Worm (Caenorhabditis elegans) whole organism, young adult: ENCODE data around the gene saeg-1.
A peak's percentile ranks its signal among the peaks of the same experiment; 100 is the strongest.

ENCODE experiments used
- B0261.1 ChIP-seq: sonication (generic microtip); optimal IDR thresholded peaks from 2 replicates; lab custom pipeline; 2016; ENCODE audit warnings: mild to moderate bottlenecking, missing genetic modification characterization, moderate library complexity, missing compliant biosample characterization
- B0336.3 ChIP-seq: fragments of 200-800 bp; sonication (Bioruptor generic); IDR thresholded peaks from 2 replicates; pipeline ENCODE4 v1.3.6; 2022; ENCODE audit warnings: missing genetic modification characterization, missing compliant biosample characterization
- C06A6.2 ChIP-seq: fragments of 200-800 bp; sonication (Bioruptor generic); conservative IDR thresholded peaks from 2 replicates; pipeline ENCODE4 v1.3.6; 2022; ENCODE audit warnings: missing genetic modification characterization, missing compliant biosample characterization
- F22D6.2 ChIP-seq: sonication (generic microtip); optimal IDR thresholded peaks from 2 replicates; lab custom pipeline; 2016; ENCODE audit warnings: mild to moderate bottlenecking, missing genetic modification characterization, missing compliant biosample characterization
- F23B12.7 ChIP-seq: sonication (generic microtip); optimal IDR thresholded peaks from 2 replicates; lab custom pipeline; 2017; ENCODE audit warnings: missing genetic modification characterization, mild to moderate bottlenecking, missing compliant biosample characterization, antibody characterized with exemption, moderate library complexity; ENCODE audit not compliant: insufficient read depth
- F33H1.4 ChIP-seq: fragments of 200-800 bp; sonication (Bioruptor generic); IDR thresholded peaks from 2 replicates; pipeline ENCODE4 v1.3.6; 2022; ENCODE audit warnings: missing genetic modification reagents, missing genetic modification characterization, missing compliant biosample characterization
- F37B4.10 ChIP-seq: fragments of 200-800 bp; sonication (Bioruptor generic); IDR thresholded peaks from 2 replicates; pipeline ENCODE4 v1.3.6; 2022; ENCODE audit warnings: missing genetic modification characterization, missing compliant biosample characterization
- F49E8.2 ChIP-seq: sonication (generic microtip); optimal IDR thresholded peaks from 3 replicates; lab custom pipeline; 2017; ENCODE audit warnings: missing genetic modification characterization, mild to moderate bottlenecking, missing compliant biosample characterization, antibody characterized with exemption, moderate library complexity; ENCODE audit not compliant: insufficient read depth
- T26A5.8 ChIP-seq: sonication (generic microtip); optimal IDR thresholded peaks from 2 replicates; lab custom pipeline; 2016; ENCODE audit warnings: missing genetic modification characterization, missing compliant biosample characterization
- Y53F4B.3 ChIP-seq: fragments of 200-800 bp; sonication (Bioruptor generic); IDR thresholded peaks from 2 replicates; pipeline ENCODE4 v1.3.6; 2022; ENCODE audit warnings: missing genetic modification reagents, missing genetic modification characterization, missing compliant biosample characterization
- Y53G8AR.9 ChIP-seq: fragments of 200-800 bp; sonication (Bioruptor generic); conservative IDR thresholded peaks from 2 replicates; pipeline ENCODE4 v1.3.6; 2022; ENCODE audit warnings: missing genetic modification reagents, missing genetic modification characterization, missing compliant biosample characterization
- Y56A3A.18 ChIP-seq: fragments of 200-800 bp; sonication (Bioruptor generic); IDR thresholded peaks from 2 replicates; pipeline ENCODE4 v1.3.6; 2022; ENCODE audit warnings: missing genetic modification reagents, missing genetic modification characterization, missing compliant biosample characterization
- Y95B8A.8 ChIP-seq: fragments of 200-800 bp; sonication (Bioruptor generic); IDR thresholded peaks from 2 replicates; pipeline ENCODE4 v1.3.6; 2022; ENCODE audit warnings: missing genetic modification reagents, missing genetic modification characterization, missing compliant biosample characterization
- athp-1 ChIP-seq: sonication (generic microtip); optimal IDR thresholded peaks from 2 replicates; lab custom pipeline; 2017; ENCODE audit warnings: mild to moderate bottlenecking, missing genetic modification characterization, missing compliant biosample characterization
- attf-5 ChIP-seq: fragments of 200-800 bp; sonication (Bioruptor generic); optimal IDR thresholded peaks from 2 replicates; lab custom pipeline; 2018; ENCODE audit warnings: mild to moderate bottlenecking, missing genetic modification characterization, missing compliant biosample characterization
- ceh-100 ChIP-seq: fragments of 200-800 bp; sonication (Bioruptor generic); IDR thresholded peaks from 2 replicates; pipeline ENCODE4 v1.3.6; 2022; ENCODE audit warnings: missing genetic modification reagents, missing genetic modification characterization, missing compliant biosample characterization
- ceh-58 ChIP-seq: fragments of 200-800 bp; sonication (Bioruptor generic); IDR thresholded peaks from 2 replicates; pipeline ENCODE4 v1.3.6; 2022; ENCODE audit warnings: missing genetic modification characterization, missing compliant biosample characterization
- dox-1 ChIP-seq: fragments of 200-800 bp; sonication (Bioruptor generic); IDR thresholded peaks from 2 replicates; pipeline ENCODE4 v1.3.6; 2022; ENCODE audit warnings: missing genetic modification reagents, missing genetic modification characterization, missing compliant biosample characterization
- dpff-1 ChIP-seq: sonication (generic microtip); optimal IDR thresholded peaks from 2 replicates; lab custom pipeline; 2017; ENCODE audit warnings: mild to moderate bottlenecking, missing genetic modification characterization, missing compliant biosample characterization
- dpl-1 ChIP-seq: fragments of 150-350 bp; optimal IDR thresholded peaks from 2 replicates; lab custom pipeline; 2014; ENCODE audit warnings: missing biosample characterization, missing genetic modification reagents, missing genetic modification characterization
- egl-18 ChIP-seq: fragments of 200-800 bp; sonication (Bioruptor generic); IDR thresholded peaks from 2 replicates; pipeline ENCODE4 v1.3.6; 2022; ENCODE audit warnings: missing genetic modification reagents, missing genetic modification characterization, missing compliant biosample characterization
- hmg-20 ChIP-seq: fragments of 200-800 bp; sonication (Bioruptor generic); IDR thresholded peaks from 2 replicates; pipeline ENCODE4 v1.3.6; 2022; ENCODE audit warnings: missing genetic modification reagents, missing genetic modification characterization, missing compliant biosample characterization
- hrde-1 ChIP-seq: sonication (generic microtip); optimal IDR thresholded peaks from 2 replicates; lab custom pipeline; 2016; ENCODE audit warnings: missing genetic modification characterization, mild to moderate bottlenecking, missing compliant biosample characterization, moderate library complexity, missing genotype, missing genetic modification reagents, borderline replicate concordance
- let-607 ChIP-seq, 2 experiments: fragments of 200-800 bp in 1 of 2; sonication (Bioruptor generic) in 1 of 2; sonication (generic microtip) in 1 of 2; optimal IDR thresholded peaks; 2 replicates each; lab custom pipeline; 2016 to 2018; ENCODE audit warnings: mild to moderate bottlenecking in 2 of 2, missing compliant biosample characterization in 2 of 2, missing genetic modification characterization in 2 of 2, moderate library complexity in 2 of 2, missing genotype in 1 of 2
- lin-54 ChIP-seq: fragments of 200-800 bp; sonication (Bioruptor generic); optimal IDR thresholded peaks from 2 replicates; lab custom pipeline; 2018; ENCODE audit warnings: mild to moderate bottlenecking, missing genetic modification characterization, missing compliant biosample characterization
- madf-6 ChIP-seq: fragments of 200-800 bp; sonication (Bioruptor generic); IDR thresholded peaks from 2 replicates; pipeline ENCODE4 v1.3.6; 2022; ENCODE audit warnings: missing genetic modification reagents, missing genetic modification characterization, missing compliant biosample characterization
- mcd-1 ChIP-seq: fragments of 200-800 bp; sonication (Bioruptor generic); IDR thresholded peaks from 2 replicates; pipeline ENCODE4 v1.3.6; 2022; ENCODE audit warnings: missing genetic modification reagents, missing genetic modification characterization, missing compliant biosample characterization
- nfya-1 ChIP-seq: sonication (generic microtip); optimal IDR thresholded peaks from 2 replicates; lab custom pipeline; 2017; ENCODE audit warnings: antibody characterized with exemption, missing compliant biosample characterization, missing genetic modification characterization, borderline replicate concordance; ENCODE audit not compliant: insufficient read depth
- nfya-2 ChIP-seq: fragments of 200-800 bp; sonication (Bioruptor generic); IDR thresholded peaks from 2 replicates; pipeline ENCODE4 v1.3.6; 2022; ENCODE audit warnings: missing genetic modification reagents, missing genetic modification characterization, missing compliant biosample characterization
- nhr-179 ChIP-seq: sonication (generic microtip); optimal IDR thresholded peaks from 2 replicates; lab custom pipeline; 2016; ENCODE audit warnings: mild to moderate bottlenecking, missing genetic modification characterization, missing compliant biosample characterization
- pha-4 ChIP-seq: fragments of 150-350 bp; sonication (generic microtip); optimal IDR thresholded peaks from 2 replicates; lab custom pipeline; 2014; ENCODE audit warnings: missing biosample characterization, missing genetic modification reagents, missing genetic modification characterization
- rcor-1 ChIP-seq: fragments of 200-800 bp; sonication (Bioruptor generic); IDR thresholded peaks from 2 replicates; pipeline ENCODE4 v1.3.6; 2022; ENCODE audit warnings: missing genetic modification reagents, missing genetic modification characterization, missing compliant biosample characterization
- rec-8 ChIP-seq, 2 experiments: sonication (generic microtip); optimal IDR thresholded peaks; 2 replicates each; lab custom pipeline; 2016; ENCODE audit warnings: mild to moderate bottlenecking in 2 of 2, missing genetic modification characterization in 2 of 2, missing genetic modification reagents in 2 of 2, missing genotype in 2 of 2, missing biosample characterization in 1 of 2, missing compliant biosample characterization in 1 of 2, moderate library complexity in 1 of 2
- repo-1 ChIP-seq: sonication (generic microtip); optimal IDR thresholded peaks from 2 replicates; lab custom pipeline; 2017; ENCODE audit warnings: mild to moderate bottlenecking, missing genetic modification characterization, missing compliant biosample characterization
- somi-1 ChIP-seq: fragments of 200-800 bp; sonication (Bioruptor generic); optimal IDR thresholded peaks from 2 replicates; lab custom pipeline; 2018; ENCODE audit warnings: mild to moderate bottlenecking, missing genetic modification characterization, missing compliant biosample characterization
- tbp1 ChIP-seq: fragments of 200-800 bp; sonication (Bioruptor generic); optimal IDR thresholded peaks from 2 replicates; lab custom pipeline; 2018; ENCODE audit warnings: mild to moderate bottlenecking, missing genetic modification characterization, missing compliant biosample characterization
- tbx-9 ChIP-seq: sonication (generic microtip); optimal IDR thresholded peaks from 2 replicates; lab custom pipeline; 2016; ENCODE audit warnings: borderline replicate concordance, missing genetic modification characterization, inconsistent platforms, missing compliant biosample characterization
- tlf-1 ChIP-seq: fragments of 200-800 bp; sonication (Bioruptor generic); optimal IDR thresholded peaks from 2 replicates; lab custom pipeline; 2018; ENCODE audit warnings: mild to moderate bottlenecking, missing genetic modification characterization, missing compliant biosample characterization
- unc-62 ChIP-seq: fragments of 150-350 bp; optimal IDR thresholded peaks from 2 replicates; lab custom pipeline; 2014; ENCODE audit warnings: missing biosample characterization, missing genetic modification reagents, missing genetic modification characterization
- ztf-28 ChIP-seq: fragments of 200-800 bp; sonication (Bioruptor generic); IDR thresholded peaks from 2 replicates; pipeline ENCODE4 v1.3.6; 2022; ENCODE audit warnings: missing genetic modification reagents, missing genetic modification characterization, missing compliant biosample characterization

saeg-1 gene

ce11 chrV:10897172-10897571 lies 31.7 kb upstream of the saeg-1 start (continued):
- TF ChIP-seq rec-8 (tag; optimal IDR thresholded peaks at IDR 0.05; lab: Kevin White, UChicago) (peak; percentile 73 to 77), ceh-100 (peak; percentile 90), B0336.3 (GFP tag; lab: Robert Waterston, UW) (peak; percentile 97), nfya-1 (tag; lab: Kevin White, UChicago) (no peak), C06A6.2 (GFP tag; lab: Robert Waterston, UW) (peak; percentile 95), B0261.1 (peak; percentile 33), Y53F4B.3 (peak; percentile 75; the same call in 1 of the 2 replicates), rcor-1 (GFP tag; lab: Robert Waterston, UW) (peak; percentile 96), Y53G8AR.9 (GFP tag; lab: Robert Waterston, UW) (peak; percentile 98), F22D6.2 (tag; lab: Kevin White, UChicago) (peak; percentile 91), tbp1 (GFP tag; lab: Kevin White, UChicago) (peak; percentile 79), nhr-179 (no peak), let-607 (tag; optimal IDR thresholded peaks at IDR 0.05; lab: Kevin White, UChicago) (peak; percentile 100), F49E8.2 (tag; lab: Kevin White, UChicago) (peak; percentile 95), F23B12.7 (peak; percentile 89), F33H1.4 (GFP tag; lab: Robert Waterston, UW) (peak; percentile 88), athp-1 (tag; lab: Kevin White, UChicago) (peak; percentile 99), nfya-2 (GFP tag; lab: Robert Waterston, UW) (peak; percentile 97), lin-54 (GFP tag; lab: Kevin White, UChicago) (peak; percentile 100), dpl-1 (GFP tag; lab: Kevin White, UChicago) (peak; percentile 99), F37B4.10 (GFP tag; lab: Robert Waterston, UW) (0 out of 2 replicates have a peak, but pooled peaks have one; percentile 90), attf-5 (GFP tag; lab: Kevin White, UChicago) (peak; percentile 100), tlf-1 (GFP tag; lab: Kevin White, UChicago) (peak; percentile 99), hmg-20 (GFP tag; lab: Robert Waterston, UW) (peak; percentile 94), mcd-1 (peak; percentile 98), T26A5.8 (tag; lab: Kevin White, UChicago) (peak; percentile 38), dox-1 (peak; percentile 99), dpff-1 (peak; percentile 84), egl-18 (peak; percentile 79), Y95B8A.8 (peak; percentile 96)

DNA sequence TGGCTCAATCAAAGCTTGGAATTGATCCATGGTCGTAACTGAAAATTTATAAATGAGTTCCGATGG lies 31.4 kb upstream of the saeg-1 start, which contains the start of gene sec-61.G:
Gene sec-61.G (minus strand): TSS at position 38 of the 66 bp plus-strand sequence.
- TF ChIP-seq unc-62 (GFP tag; lab: Kevin White, UChicago) (no peak), F33H1.4 (GFP tag; lab: Robert Waterston, UW) (no peak), pha-4 (tag; lab: Kevin White, UChicago) (no peak), hrde-1 (tag; lab: Kevin White, UChicago) (no peak), ztf-28 (GFP tag; lab: Robert Waterston, UW) (no peak), rcor-1 (GFP tag; lab: Robert Waterston, UW) (no peak)
- TF ChIP-seq, all 124 proteins: peak for 0

DNA sequence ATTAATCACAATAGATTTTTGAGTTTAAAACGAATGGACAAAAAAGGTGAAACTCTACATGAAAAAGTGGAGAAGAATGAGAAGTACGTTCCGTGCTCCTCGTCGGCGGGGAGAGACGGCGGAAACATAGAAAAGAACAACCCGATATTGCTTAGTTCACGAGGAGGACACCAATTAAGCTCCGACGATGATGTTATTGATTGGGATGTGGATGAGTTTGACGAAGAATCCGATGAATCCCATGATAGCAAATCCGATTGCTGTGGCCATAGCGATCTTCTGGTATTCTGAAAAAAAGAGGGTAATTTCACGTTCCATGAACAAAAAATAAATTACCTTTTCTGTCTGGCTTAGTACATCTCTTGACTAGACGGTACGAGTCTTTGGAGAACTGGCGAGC lies 31.2 kb upstream of the saeg-1 start:
- 0 out of 2 replicates have a peak, but pooled peaks have one; percentile 10 for TF ChIP-seq Y56A3A.18
- TF ChIP-seq somi-1 (GFP tag; lab: Kevin White, UChicago) = no peak
- no peak for TF ChIP-seq tbx-9
- no peak for TF ChIP-seq unc-62 (GFP tag; lab: Kevin White, UChicago)
- TF ChIP-seq nfya-1 (tag; lab: Kevin White, UChicago) = no peak
- no peak for TF ChIP-seq repo-1 (tag; lab: Kevin White, UChicago)
- TF ChIP-seq ceh-58 (GFP tag; lab: Robert Waterston, UW) = 0 out of 2 replicates have a peak, but pooled peaks have one; percentile 5
- TF ChIP-seq madf-6 (GFP tag; lab: Robert Waterston, UW) = no peak
